Worm (Caenorhabditis elegans) whole organism, L4 larva: ENCODE results near the gene T26H5.11.

Experiments used
- hif-1 ChIP-seq, 2 experiments: sonication (generic microtip); optimal IDR thresholded peaks; 2 replicates each; lab custom pipeline; 2016 to 2017; ENCODE audit warnings: missing compliant biosample characterization in 2 of 2, missing genetic modification characterization in 2 of 2, missing genetic modification reagents in 2 of 2, missing genotype in 2 of 2, mild to moderate bottlenecking in 1 of 2
- nhr-77 ChIP-seq: fragments of 150-350 bp; optimal IDR thresholded peaks from 2 replicates; lab custom pipeline; 2014; ENCODE audit warnings: missing biosample characterization, missing genetic modification characterization

ce11 chrV:15459088-15459487 lies 15.0 kb upstream of the T26H5.11 start, which contains the start of gene str-71:
- TF ChIP-seq nhr-77 (tag; lab: Kevin White, UChicago): no peak
- no peak for TF ChIP-seq hif-1 (tag; optimal IDR thresholded peaks at IDR 0.05; lab: Kevin White, UChicago)
